Worm (Caenorhabditis elegans) whole organism, L1 larva: ENCODE data around the gene B0554.4.
A peak's percentile ranks its signal among the peaks of the same experiment; 100 is the strongest.

Experiments used
- C16A3.4 ChIP-seq: fragments of 150-350 bp; optimal IDR thresholded peaks from 2 replicates; lab custom pipeline; 2014; ENCODE audit warnings: missing biosample characterization, missing genetic modification characterization
- F16B12.6 ChIP-seq: fragments of 150-350 bp; optimal IDR thresholded peaks from 2 replicates; lab custom pipeline; 2014; ENCODE audit warnings: missing biosample characterization, missing genetic modification characterization
- Y116A8C.19 ChIP-seq: sonication (generic microtip); optimal IDR thresholded peaks from 2 replicates; lab custom pipeline; 2016; ENCODE audit warnings: missing compliant biosample characterization, missing genetic modification characterization, borderline replicate concordance
- aha-1 ChIP-seq: fragments of 150-350 bp; optimal IDR thresholded peaks from 2 replicates; lab custom pipeline; 2014; ENCODE audit warnings: missing biosample characterization, missing genetic modification characterization
- aly-2 ChIP-seq: fragments of 150-350 bp; optimal IDR thresholded peaks from 2 replicates; lab custom pipeline; 2014; ENCODE audit warnings: missing biosample characterization, missing genetic modification characterization
- blmp-1 ChIP-seq: fragments of 150-350 bp; optimal IDR thresholded peaks from 2 replicates; lab custom pipeline; 2014; ENCODE audit warnings: missing biosample characterization, missing genetic modification characterization
- ceh-88 ChIP-seq: fragments of 200-800 bp; sonication (Bioruptor generic); IDR thresholded peaks from 2 replicates; pipeline ENCODE4 v1.3.6; 2022; ENCODE audit warnings: missing genetic modification characterization, missing compliant biosample characterization
- dsc-1 ChIP-seq: sonication (generic microtip); optimal IDR thresholded peaks from 2 replicates; lab custom pipeline; 2016; ENCODE audit warnings: mild to moderate bottlenecking, missing genetic modification characterization, missing compliant biosample characterization
- efl-1 ChIP-seq, 4 experiments: fragments of 150-350 bp; optimal IDR thresholded peaks in 3 of 4; peaks in 1 of 4; 1 replicate in 1 of 4; 2 replicates in 3 of 4; lab custom pipeline; 2014; ENCODE audit warnings: missing biosample characterization in 2 of 4, missing genetic modification characterization in 2 of 4, missing genetic modification reagents in 2 of 4
- egl-27 ChIP-seq, 2 experiments: fragments of 150-350 bp in 1 of 2; sonication (generic microtip); optimal IDR thresholded peaks; 3 replicates each; lab custom pipeline; 2017 to 2018; ENCODE audit warnings: missing biosample characterization in 2 of 2, missing genetic modification characterization in 2 of 2, missing genetic modification reagents in 2 of 2
- elt-2 ChIP-seq: sonication (generic microtip); optimal IDR thresholded peaks from 2 replicates; lab custom pipeline; 2016; ENCODE audit warnings: missing genetic modification characterization, mild to moderate bottlenecking, inconsistent platforms, missing compliant biosample characterization, missing genetic modification reagents
- fkh-10 ChIP-seq: sonication (generic microtip); optimal IDR thresholded peaks from 2 replicates; lab custom pipeline; 2017; ENCODE audit warnings: missing biosample characterization, missing genetic modification reagents, missing genetic modification characterization
- fkh-4 ChIP-seq: sonication (generic microtip); optimal IDR thresholded peaks from 2 replicates; lab custom pipeline; 2016; ENCODE audit warnings: missing compliant biosample characterization, missing genetic modification characterization, borderline replicate concordance
- fkh-8 ChIP-seq: sonication (generic microtip); optimal IDR thresholded peaks from 2 replicates; lab custom pipeline; 2016; ENCODE audit warnings: mild to moderate bottlenecking, missing genetic modification characterization, missing compliant biosample characterization
- grh-1 ChIP-seq: fragments of 200-800 bp; sonication (Bioruptor generic); IDR thresholded peaks from 2 replicates; pipeline ENCODE4 v1.3.6; 2022; ENCODE audit warnings: missing genetic modification reagents, missing genetic modification characterization, missing compliant biosample characterization
- irx-1 ChIP-seq: sonication (generic microtip); optimal IDR thresholded peaks from 2 replicates; lab custom pipeline; 2016; ENCODE audit warnings: missing genetic modification characterization, missing compliant biosample characterization
- jun-1 ChIP-seq: fragments of 150-350 bp; optimal IDR thresholded peaks from 2 replicates; lab custom pipeline; 2014; ENCODE audit warnings: missing biosample characterization, missing genetic modification reagents, missing genetic modification characterization
- lin-13 ChIP-seq: fragments of 150-350 bp; optimal IDR thresholded peaks from 2 replicates; lab custom pipeline; 2014; ENCODE audit warnings: missing biosample characterization, missing genetic modification reagents, missing genetic modification characterization
- lin-35 ChIP-seq, 2 experiments: fragments of 150-350 bp; optimal IDR thresholded peaks; 2 replicates each; lab custom pipeline; 2014; ENCODE audit warnings: missing biosample characterization in 2 of 2, missing genetic modification characterization in 2 of 2, missing genetic modification reagents in 2 of 2
- lsy-2 ChIP-seq, 2 experiments: fragments of 150-350 bp; optimal IDR thresholded peaks; 2 replicates each; lab custom pipeline; 2014; ENCODE audit warnings: missing biosample characterization in 2 of 2, missing genetic modification characterization in 2 of 2
- mab-9 ChIP-seq: fragments of 200-800 bp; sonication (Bioruptor generic); IDR thresholded peaks from 2 replicates; pipeline ENCODE4 v1.3.6; 2022; ENCODE audit warnings: missing genetic modification reagents, missing genetic modification characterization, missing compliant biosample characterization
- mdl-1 ChIP-seq, 2 experiments: fragments of 150-350 bp; optimal IDR thresholded peaks; 2 replicates each; lab custom pipeline; 2014 to 2017; ENCODE audit warnings: missing biosample characterization in 2 of 2, missing genetic modification characterization in 2 of 2, inconsistent platforms in 1 of 2
- mef-2 ChIP-seq: fragments of 150-350 bp; optimal IDR thresholded peaks from 2 replicates; lab custom pipeline; 2014; ENCODE audit warnings: missing biosample characterization, missing genetic modification characterization
- mep-1 ChIP-seq: fragments of 150-350 bp; optimal IDR thresholded peaks from 2 replicates; lab custom pipeline; 2014; ENCODE audit warnings: missing biosample characterization, missing genetic modification characterization
- nhr-19 ChIP-seq: fragments of 200-800 bp; sonication (Bioruptor generic); conservative IDR thresholded peaks from 2 replicates; pipeline ENCODE4 v1.3.6; 2022; ENCODE audit warnings: missing genetic modification characterization, missing compliant biosample characterization
- nhr-20 ChIP-seq: sonication (generic microtip); optimal IDR thresholded peaks from 2 replicates; lab custom pipeline; 2016; ENCODE audit warnings: mild to moderate bottlenecking, missing genetic modification characterization, missing compliant biosample characterization
- nhr-237 ChIP-seq: fragments of 150-350 bp; optimal IDR thresholded peaks from 2 replicates; lab custom pipeline; 2014; ENCODE audit warnings: missing biosample characterization, missing genetic modification characterization
- nhr-47 ChIP-seq: sonication (generic microtip); optimal IDR thresholded peaks from 2 replicates; lab custom pipeline; 2016; ENCODE audit warnings: mild to moderate bottlenecking, missing genetic modification characterization, moderate library complexity, missing compliant biosample characterization
- nhr-71 ChIP-seq: sonication (generic microtip); optimal IDR thresholded peaks from 2 replicates; lab custom pipeline; 2016; ENCODE audit warnings: mild to moderate bottlenecking, missing genetic modification characterization, moderate library complexity, missing compliant biosample characterization
- nhr-77 ChIP-seq: fragments of 150-350 bp; optimal IDR thresholded peaks from 2 replicates; lab custom pipeline; 2014; ENCODE audit warnings: missing biosample characterization, missing genetic modification characterization
- nhr-85 ChIP-seq: sonication (generic microtip); peaks from one replicate; lab custom pipeline; 2016; ENCODE audit warnings: missing genetic modification characterization, inconsistent platforms, missing compliant biosample characterization
- rnt-1 ChIP-seq: sonication (generic microtip); optimal IDR thresholded peaks from 2 replicates; lab custom pipeline; 2016; ENCODE audit warnings: mild to moderate bottlenecking, missing genetic modification characterization, moderate library complexity, missing compliant biosample characterization
- skn-1 ChIP-seq: fragments of 150-350 bp; optimal IDR thresholded peaks from 2 replicates; lab custom pipeline; 2014; ENCODE audit warnings: missing biosample characterization, missing genetic modification characterization
- snu-23 ChIP-seq: sonication (generic microtip); optimal IDR thresholded peaks from 2 replicates; lab custom pipeline; 2016; ENCODE audit warnings: missing genetic modification characterization, missing compliant biosample characterization
- unc-86 ChIP-seq: sonication (generic microtip); optimal IDR thresholded peaks from 2 replicates; lab custom pipeline; 2016; ENCODE audit warnings: missing genetic modification characterization, missing compliant biosample characterization
- vab-15 ChIP-seq: sonication (generic microtip); optimal IDR thresholded peaks from 2 replicates; lab custom pipeline; 2017; ENCODE audit warnings: missing genotype, mild to moderate bottlenecking, missing genetic modification characterization, missing compliant biosample characterization
- xbp-1 ChIP-seq: sonication (generic microtip); optimal IDR thresholded peaks from 2 replicates; lab custom pipeline; 2016; ENCODE audit warnings: missing genetic modification characterization, missing compliant biosample characterization
- ztf-11 ChIP-seq, 2 experiments: sonication (generic microtip); optimal IDR thresholded peaks; 2 replicates each; lab custom pipeline; 2016 to 2017; ENCODE audit warnings: missing genetic modification characterization in 2 of 2, missing biosample characterization in 1 of 2, missing compliant biosample characterization in 1 of 2

Gene B0554.4

ce11 chrV:462263-462662, 33.3 kb downstream of the B0554.4 start, which contains the start of gene nhr-202 (continued):
- TF ChIP-seq lsy-2 (tag; optimal IDR thresholded peaks at IDR 0.05; lab: Kevin White, UChicago) (peak in 1 of 2 experiments; percentile 5), nhr-19 (GFP tag; lab: Robert Waterston, UW) (no peak), egl-27 (tag; optimal IDR thresholded peaks at IDR 0.05; lab: Kevin White, UChicago) (no peak), blmp-1 (tag; lab: Kevin White, UChicago) (no peak), C16A3.4 (tag; lab: Kevin White, UChicago) (no peak), vab-15 (tag; lab: Kevin White, UChicago) (no peak), efl-1 (optimal IDR thresholded peaks at IDR 0.05; lab: Kevin White, UChicago) (no peak), efl-1 (GFP tag; optimal IDR thresholded peaks at IDR 0.05 in 1 of 2; lab: Kevin White, UChicago) (peak in 1 of 2 experiments; percentile 8), nhr-77 (tag; lab: Kevin White, UChicago) (no peak), Y116A8C.19 (tag; lab: Kevin White, UChicago) (no peak), fkh-8 (tag; lab: Kevin White, UChicago) (no peak), mab-9 (no peak), mdl-1 (tag; optimal IDR thresholded peaks at IDR 0.05; lab: Kevin White, UChicago) (no peak), F16B12.6 (no peak), aha-1 (tag; lab: Kevin White, UChicago) (no peak), ztf-11 (tag; optimal IDR thresholded peaks at IDR 0.05; lab: Kevin White, UChicago) (no peak), unc-86 (tag; lab: Kevin White, UChicago) (no peak), snu-23 (GFP tag; lab: Kevin White, UChicago) (peak; percentile 29), rnt-1 (tag; lab: Kevin White, UChicago) (no peak), grh-1 (GFP tag; lab: Robert Waterston, UW) (no peak), jun-1 (tag; lab: Kevin White, UChicago) (no peak), mep-1 (tag; lab: Kevin White, UChicago) (peak; percentile 25), lin-35 (GFP tag; optimal IDR thresholded peaks at IDR 0.05; lab: Kevin White, UChicago) (peak in 1 of 2 experiments; percentile 11), xbp-1 (tag; lab: Kevin White, UChicago) (no peak)

- TF ChIP-seq dsc-1 (tag; lab: Kevin White, UChicago) (no peak), nhr-71 (tag; lab: Kevin White, UChicago) (peak; percentile 10), efl-1 (optimal IDR thresholded peaks at IDR 0.05; lab: Kevin White, UChicago) (no peak), efl-1 (GFP tag; optimal IDR thresholded peaks at IDR 0.05 in 1 of 2; lab: Kevin White, UChicago) (peak in 1 of 2 experiments; percentile 84), elt-2 (peak; percentile 19), nhr-20 (peak; percentile 85)
Measured at ce11 chrV:464800-465199, 35.9 kb downstream of the B0554.4 start, which contains the start of gene nhr-201. Gene nhr-201, plus strand, starts transcription at chrV:464828.

ce11 chrV:465355-465754, 36.4 kb downstream of the B0554.4 start:
- no peak for TF ChIP-seq fkh-10
- TF ChIP-seq ceh-88 (GFP tag; lab: Robert Waterston, UW) = no peak
- TF ChIP-seq skn-1 = no peak
- TF ChIP-seq nhr-85 (tag; lab: Kevin White, UChicago) = peak; percentile 78
- peak; percentile 4 for TF ChIP-seq nhr-20
- TF ChIP-seq irx-1 (tag; lab: Kevin White, UChicago) = no peak
- no peak for TF ChIP-seq nhr-47 (tag; lab: Kevin White, UChicago)
- TF ChIP-seq lin-13 (GFP tag; lab: Kevin White, UChicago) = peak; percentile 10
- TF ChIP-seq blmp-1 (tag; lab: Kevin White, UChicago) = peak; percentile 89
- peak; percentile 45 for TF ChIP-seq nhr-71 (tag; lab: Kevin White, UChicago)
- TF ChIP-seq jun-1 (tag; lab: Kevin White, UChicago) = no peak
- TF ChIP-seq fkh-4 (tag; lab: Kevin White, UChicago) = peak; percentile 32
- TF ChIP-seq aly-2 (tag; lab: Kevin White, UChicago) = no peak
- TF ChIP-seq mef-2 = no peak
- TF ChIP-seq nhr-237 (tag; lab: Kevin White, UChicago) = no peak
- peak; percentile 2 for TF ChIP-seq mep-1 (tag; lab: Kevin White, UChicago)
- TF ChIP-seq dsc-1 (tag; lab: Kevin White, UChicago) = peak; percentile 90
- no peak for TF ChIP-seq nhr-19 (GFP tag; lab: Robert Waterston, UW)
